Worm (Caenorhabditis elegans): ENCODE measurements around the gene tni-3.

Gene tni-3

DNA sequence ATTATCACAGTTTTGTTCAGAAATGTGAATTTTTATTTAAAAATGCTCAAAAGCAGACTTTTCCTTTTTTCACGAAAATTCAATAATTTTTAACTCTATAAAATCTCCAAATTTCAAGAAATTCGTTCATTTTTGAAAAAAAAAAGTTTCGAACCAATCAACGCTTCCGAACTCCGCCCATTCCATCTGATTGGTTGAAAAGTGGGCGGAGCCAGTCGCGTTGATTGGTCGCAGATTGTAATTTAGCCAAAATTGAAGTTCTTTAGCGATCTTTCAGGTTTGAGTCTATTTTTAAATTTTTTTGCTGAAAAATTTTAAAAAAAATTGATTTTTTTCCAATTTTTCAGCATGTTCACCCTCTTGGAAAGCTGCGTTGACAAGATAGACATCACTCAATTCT, 22.6 kb downstream of the tni-3 start:
- no peak for TF ChIP-seq lsl-1 (GFP tag; optimal IDR thresholded peaks at IDR 0.05)
- TF ChIP-seq nfyb-1 (GFP tag; IDR thresholded peaks at IDR 0.05), result peak; percentile 46; the same call in 1 of the 2 replicates

DNA sequence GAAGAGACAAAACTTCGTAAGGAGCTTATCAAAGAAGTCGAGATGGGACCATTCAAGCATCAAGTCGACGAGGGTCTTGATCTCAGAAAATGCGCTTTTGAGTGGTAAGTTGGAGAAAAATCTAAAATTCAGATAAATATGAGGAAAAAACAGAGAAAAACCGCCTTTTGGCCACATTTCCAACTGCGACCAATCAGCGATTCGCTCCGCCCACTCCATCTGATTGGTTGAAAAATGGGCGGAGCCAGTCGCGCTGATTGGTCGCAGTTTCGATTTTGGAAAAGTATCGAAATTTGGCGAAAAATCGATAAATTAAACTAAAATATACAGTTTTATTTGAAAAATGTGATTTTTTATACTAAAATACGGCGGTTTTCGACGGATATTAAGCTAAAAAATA, 23.1 kb downstream of the tni-3 start:
- TF ChIP-seq ztf-22 (GFP tag; optimal IDR thresholded peaks at IDR 0.05) (no peak), Y56A3A.18 (GFP tag; IDR thresholded peaks at IDR 0.05) (no peak), tbp1 (GFP tag; optimal IDR thresholded peaks at IDR 0.05) (no peak), atf-7 (tag; optimal IDR thresholded peaks at IDR 0.05) (no peak), nfya-1 (tag; optimal IDR thresholded peaks at IDR 0.05; ENCODE audit: borderline replicate concordance, insufficient read depth) (no peak)

DNA sequence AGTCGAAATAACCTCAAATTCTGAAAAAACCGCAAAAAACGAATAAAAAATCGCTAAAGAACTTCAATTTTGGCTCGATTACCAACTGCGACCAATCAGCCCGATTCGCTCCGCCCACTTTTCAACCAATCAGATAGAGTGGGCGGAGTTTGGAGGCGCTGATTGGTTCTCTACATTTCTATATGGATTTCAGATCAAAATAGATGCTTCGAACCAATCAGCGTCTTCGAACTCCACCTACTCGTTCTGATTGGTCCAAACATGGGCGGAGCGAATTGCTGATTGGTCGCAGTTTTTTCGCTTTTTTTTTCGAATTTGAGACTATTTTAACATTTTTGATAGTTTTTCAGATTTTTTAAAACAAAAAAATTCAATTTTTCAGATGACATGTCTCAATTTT, 26.8 kb downstream of the tni-3 start:
- TF ChIP-seq madf-6 (GFP tag; IDR thresholded peaks at IDR 0.05) (no peak), nfyb-1 (GFP tag; IDR thresholded peaks at IDR 0.05) (peak; percentile 71; the same call in 1 of the 2 replicates)

DNA sequence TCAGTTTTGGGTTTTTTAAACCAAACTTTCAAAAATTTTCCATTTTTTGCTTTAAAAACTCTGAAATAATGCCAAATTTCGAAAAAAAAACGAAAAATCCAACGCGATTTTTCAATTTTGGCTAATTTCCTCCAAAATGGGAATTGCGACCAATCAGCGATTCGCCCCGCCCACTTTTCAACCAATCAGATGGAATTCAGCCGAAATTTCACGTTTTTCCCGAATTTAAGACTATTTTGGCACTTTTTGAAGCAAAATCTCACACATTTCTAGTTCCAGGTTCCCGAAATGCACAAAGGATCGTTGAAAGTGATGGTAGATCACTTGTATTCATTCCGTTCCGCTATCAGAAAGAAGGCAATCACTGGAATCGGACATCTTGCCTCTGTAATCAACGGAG, 30.1 kb downstream of the tni-3 start:
- TF ChIP-seq ama-1 (optimal IDR thresholded peaks at IDR 0.05) (no peak), ama-1 (GFP tag; optimal IDR thresholded peaks at IDR 0.05) (no peak), lag-1 (GFP tag; IDR thresholded peaks at IDR 0.05) (no peak), lin-40 (tag; optimal IDR thresholded peaks at IDR 0.05) (no peak), F37B4.10 (GFP tag; IDR thresholded peaks at IDR 0.05) (no peak), bed-1 (GFP tag; IDR thresholded peaks at IDR 0.05) (no peak), nfya-2 (GFP tag; IDR thresholded peaks at IDR 0.05) (no peak), madf-6 (GFP tag; IDR thresholded peaks at IDR 0.05) (no peak), pha-4 (tag; optimal IDR thresholded peaks at IDR 0.05) (no peak), hmg-20 (GFP tag; IDR thresholded peaks at IDR 0.05) (no peak), F55B11.4 (tag; optimal IDR thresholded peaks at IDR 0.05; ENCODE audit: borderline replicate concordance, insufficient read depth) (no peak), fkh-3 (tag; optimal IDR thresholded peaks at IDR 0.05) (no peak), athp-1 (tag; optimal IDR thresholded peaks at IDR 0.05) (no peak), F39B2.1 (GFP tag; IDR thresholded peaks at IDR 0.05) (no peak), ztf-28 (GFP tag; IDR thresholded peaks at IDR 0.05) (no peak), lsy-27 (tag; optimal IDR thresholded peaks at IDR 0.05; ENCODE audit: borderline replicate concordance, insufficient read depth) (no peak), egrh-3 (GFP tag; IDR thresholded peaks at IDR 0.05) (no peak), nfya-1 (tag; optimal IDR thresholded peaks at IDR 0.05; ENCODE audit: borderline replicate concordance, insufficient read depth) (no peak), snpc-3.4 (tag; optimal IDR thresholded peaks at IDR 0.05) (no peak), pbrm-1 (GFP tag; IDR thresholded peaks at IDR 0.05) (no peak)

DNA sequence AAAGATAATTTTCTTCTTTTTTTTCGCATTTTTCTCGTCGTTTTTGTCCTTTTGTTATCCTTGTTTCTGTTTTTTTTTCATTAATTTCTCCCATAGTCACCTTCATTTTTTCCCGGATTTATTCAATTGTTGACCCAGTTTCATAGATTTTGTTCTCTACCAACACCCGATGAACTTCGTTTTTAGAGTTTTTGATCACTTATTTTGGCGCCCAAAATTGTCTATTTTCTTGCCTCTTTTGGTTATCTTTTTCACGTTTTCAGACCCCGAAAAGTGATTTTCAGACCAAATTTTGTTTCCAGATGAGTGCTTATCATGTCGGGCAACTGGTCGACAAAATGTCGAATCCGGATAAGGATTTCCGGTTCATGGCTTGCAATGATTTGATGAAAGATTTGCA, 32.4 kb downstream of the tni-3 start, which contains the start of gene cand-1:
TSS of gene cand-1 (plus strand) at position 301 of the 400 bp plus-strand sequence.
- TF ChIP-seq rcor-1 (GFP tag; IDR thresholded peaks at IDR 0.05), result no peak
- no peak for TF ChIP-seq zim-3 (tag; optimal IDR thresholded peaks at IDR 0.05)
- no peak for TF ChIP-seq F49E8.2 (tag; optimal IDR thresholded peaks at IDR 0.05; ENCODE audit: insufficient read depth)
- TF ChIP-seq snpc-4 (GFP tag; optimal IDR thresholded peaks at IDR 0.05), result no peak
- no peak for TF ChIP-seq snpc-4 (tag; optimal IDR thresholded peaks at IDR 0.05)
- no peak for TF ChIP-seq egl-44 (GFP tag; IDR thresholded peaks at IDR 0.05)
- TF ChIP-seq tbx-9 (tag; optimal IDR thresholded peaks at IDR 0.05; ENCODE audit: borderline replicate concordance), result no peak
- no peak for TF ChIP-seq hmg-20 (GFP tag; IDR thresholded peaks at IDR 0.05)
